Worm (Caenorhabditis elegans) whole organism, early embryonic: ENCODE data around the gene nsy-4.
A peak's percentile ranks its signal among the peaks of the same experiment; 100 is the strongest.

Experiments
- B0310.2 ChIP-seq: sonication (generic microtip); optimal IDR thresholded peaks from 2 replicates; lab custom pipeline; 2016; ENCODE audit warnings: mild to moderate bottlenecking, missing genetic modification characterization, missing compliant biosample characterization
- F13C5.2 ChIP-seq: sonication (generic microtip); optimal IDR thresholded peaks from 2 replicates; lab custom pipeline; 2017; ENCODE audit warnings: mild to moderate bottlenecking, missing genetic modification characterization, inconsistent platforms, missing compliant biosample characterization
- aly-1 ChIP-seq: sonication (generic microtip); optimal IDR thresholded peaks from 2 replicates; lab custom pipeline; 2016; ENCODE audit warnings: missing genetic modification characterization, missing compliant biosample characterization
- ama-1 ChIP-seq: fragments of 150-350 bp; optimal IDR thresholded peaks from 2 replicates; lab custom pipeline; 2014
- ceh-13 ChIP-seq: fragments of 200-800 bp; sonication (Bioruptor generic); optimal IDR thresholded peaks from 2 replicates; lab custom pipeline; 2018; ENCODE audit warnings: mild to moderate bottlenecking, missing genetic modification characterization, missing compliant biosample characterization
- ceh-36 ChIP-seq: sonication (generic microtip); optimal IDR thresholded peaks from 2 replicates; lab custom pipeline; 2016; ENCODE audit warnings: missing genetic modification characterization, inconsistent platforms, missing compliant biosample characterization
- ets-7 ChIP-seq: sonication (generic microtip); optimal IDR thresholded peaks from 2 replicates; lab custom pipeline; 2016; ENCODE audit warnings: missing genotype, missing genetic modification characterization, missing compliant biosample characterization
- flt-1 ChIP-seq: fragments of 200-800 bp; sonication (Bioruptor generic); IDR thresholded peaks from 2 replicates; pipeline ENCODE4 v1.3.6; 2022; ENCODE audit warnings: missing genetic modification characterization, missing compliant biosample characterization
- hmbx-1 ChIP-seq: sonication (generic microtip); optimal IDR thresholded peaks from 2 replicates; lab custom pipeline; 2016; ENCODE audit warnings: mild to moderate bottlenecking, missing genetic modification characterization, missing compliant biosample characterization
- hmg-4 ChIP-seq: fragments of 200-800 bp; sonication (Bioruptor generic); optimal IDR thresholded peaks from 2 replicates; lab custom pipeline; 2018; ENCODE audit warnings: mild to moderate bottlenecking, missing genetic modification characterization, missing compliant biosample characterization
- hnd-1 ChIP-seq: sonication (generic microtip); optimal IDR thresholded peaks from 2 replicates; lab custom pipeline; 2016; ENCODE audit warnings: missing genetic modification characterization, missing compliant biosample characterization
- pes-1 ChIP-seq: fragments of 200-800 bp; sonication (Bioruptor generic); IDR thresholded peaks from 2 replicates; pipeline ENCODE4 v1.3.6; 2022; ENCODE audit warnings: missing genetic modification reagents, missing genetic modification characterization, missing compliant biosample characterization
- scrt-1 ChIP-seq: fragments of 200-800 bp; sonication (Bioruptor generic); IDR thresholded peaks from 2 replicates; pipeline ENCODE4 v1.3.6; 2022; ENCODE audit warnings: missing genetic modification characterization, missing compliant biosample characterization
- sea-1 ChIP-seq: fragments of 200-800 bp; sonication (Bioruptor generic); conservative IDR thresholded peaks from 2 replicates; pipeline ENCODE4 v1.3.6; 2022; ENCODE audit warnings: missing genetic modification characterization, missing compliant biosample characterization
- tbx-11 ChIP-seq: fragments of 200-800 bp; sonication (Bioruptor generic); IDR thresholded peaks from 2 replicates; pipeline ENCODE4 v1.3.6; 2022; ENCODE audit warnings: missing genetic modification characterization, missing compliant biosample characterization
- tbx-37 ChIP-seq: fragments of 200-800 bp; sonication (Bioruptor generic); conservative IDR thresholded peaks from 2 replicates; pipeline ENCODE4 v1.3.6; 2022; ENCODE audit warnings: missing genetic modification reagents, missing genetic modification characterization, missing compliant biosample characterization
- tra-4 ChIP-seq: sonication (generic microtip); optimal IDR thresholded peaks from 2 replicates; lab custom pipeline; 2017; ENCODE audit warnings: missing genetic modification characterization, missing compliant biosample characterization

nsy-4 gene

ce11 chrIV:2316796-2317195 lies 6.3 kb upstream of the nsy-4 start:
- TF ChIP-seq ceh-13: no peak
- peak; percentile 50 for TF ChIP-seq hmg-4 (GFP tag; lab: Kevin White, UChicago)

ce11 chrIV:2320009-2320408 lies 3.1 kb upstream of the nsy-4 start:
- no peak for TF ChIP-seq tbx-11 (GFP tag; lab: Robert Waterston, UW)
- TF ChIP-seq ama-1 (lab: Kevin White, UChicago): no peak
- TF ChIP-seq tra-4 (tag; lab: Kevin White, UChicago): no peak
- no peak for TF ChIP-seq hmg-4 (GFP tag; lab: Kevin White, UChicago)

ce11 chrIV:2321546-2321945 lies 1.5 kb upstream of the nsy-4 start:
- no peak for TF ChIP-seq scrt-1 (GFP tag; lab: Robert Waterston, UW)
- no peak for TF ChIP-seq aly-1
- no peak for TF ChIP-seq hmg-4 (GFP tag; lab: Kevin White, UChicago)
- TF ChIP-seq pes-1 (GFP tag; lab: Robert Waterston, UW): no peak
- no peak for TF ChIP-seq ceh-36 (tag; lab: Kevin White, UChicago)
- TF ChIP-seq B0310.2: no peak
- no peak for TF ChIP-seq ceh-13
- TF ChIP-seq flt-1: no peak

ce11 chrIV:2327317-2327716 lies 4.2 kb downstream of the nsy-4 start:
- TF ChIP-seq hmg-4 (GFP tag; lab: Kevin White, UChicago) (no peak), hmbx-1 (tag; lab: Kevin White, UChicago) (no peak), tbx-11 (GFP tag; lab: Robert Waterston, UW) (no peak)

- TF ChIP-seq hmg-4 (GFP tag; lab: Kevin White, UChicago) (no peak), B0310.2 (no peak), hnd-1 (tag; lab: Kevin White, UChicago) (no peak), ets-7 (no peak), aly-1 (no peak), ama-1 (lab: Kevin White, UChicago) (no peak), pes-1 (GFP tag; lab: Robert Waterston, UW) (no peak), flt-1 (no peak), F13C5.2 (tag; lab: Kevin White, UChicago) (no peak), scrt-1 (GFP tag; lab: Robert Waterston, UW) (no peak), tra-4 (tag; lab: Kevin White, UChicago) (no peak), ceh-13 (no peak), tbx-11 (GFP tag; lab: Robert Waterston, UW) (no peak), tbx-37 (no peak), sea-1 (GFP tag; lab: Robert Waterston, UW) (no peak), ceh-36 (tag; lab: Kevin White, UChicago) (no peak), hmbx-1 (tag; lab: Kevin White, UChicago) (no peak)
Measured at ce11 chrIV:2329540-2329939, 6.5 kb downstream of the nsy-4 start, which contains the start of gene nhr-236. nhr-236 (minus strand) TSS chrIV:2329640.

ce11 chrIV:2334012-2334411 lies 10.9 kb downstream of the nsy-4 start:
- no peak for TF ChIP-seq hnd-1 (tag; lab: Kevin White, UChicago)
- TF ChIP-seq hmbx-1 (tag; lab: Kevin White, UChicago): no peak
- no peak for TF ChIP-seq hmg-4 (GFP tag; lab: Kevin White, UChicago)
- TF ChIP-seq ama-1 (lab: Kevin White, UChicago): no peak
- TF ChIP-seq B0310.2: no peak
- TF ChIP-seq tbx-11 (GFP tag; lab: Robert Waterston, UW): no peak
- TF ChIP-seq pes-1 (GFP tag; lab: Robert Waterston, UW): no peak
- TF ChIP-seq scrt-1 (GFP tag; lab: Robert Waterston, UW): no peak
- no peak for TF ChIP-seq sea-1 (GFP tag; lab: Robert Waterston, UW)
- TF ChIP-seq aly-1: no peak
- no peak for TF ChIP-seq tra-4 (tag; lab: Kevin White, UChicago)
- TF ChIP-seq tbx-37: no peak
- TF ChIP-seq ets-7: no peak

ce11 chrIV:2348862-2349321 lies 25.8 kb downstream of the nsy-4 start, which contains the start of the genes ppgn-1 and tftc-1:
ppgn-1 (minus strand) TSS chrIV:2348912.
tftc-1 (plus strand) TSS chrIV:2349271.
- TF ChIP-seq B0310.2: no peak
- TF ChIP-seq hmg-4 (GFP tag; lab: Kevin White, UChicago): no peak
- no peak for TF ChIP-seq ceh-36 (tag; lab: Kevin White, UChicago)
- TF ChIP-seq hnd-1 (tag; lab: Kevin White, UChicago): no peak
- TF ChIP-seq aly-1: no peak
- no peak for TF ChIP-seq scrt-1 (GFP tag; lab: Robert Waterston, UW)
- TF ChIP-seq sea-1 (GFP tag; lab: Robert Waterston, UW): no peak
- TF ChIP-seq tbx-11 (GFP tag; lab: Robert Waterston, UW): no peak
- no peak for TF ChIP-seq F13C5.2 (tag; lab: Kevin White, UChicago)
- no peak for TF ChIP-seq flt-1
- TF ChIP-seq ceh-13: no peak
- TF ChIP-seq tbx-37: no peak
- no peak for TF ChIP-seq pes-1 (GFP tag; lab: Robert Waterston, UW)
- no peak for TF ChIP-seq ama-1 (lab: Kevin White, UChicago)
- no peak for TF ChIP-seq hmbx-1 (tag; lab: Kevin White, UChicago)
- no peak for TF ChIP-seq tra-4 (tag; lab: Kevin White, UChicago)
- TF ChIP-seq ets-7: no peak
